Fruit fly (Drosophila melanogaster): ENCODE measurements around the gene CG7246.

Gene CG7246

DNA sequence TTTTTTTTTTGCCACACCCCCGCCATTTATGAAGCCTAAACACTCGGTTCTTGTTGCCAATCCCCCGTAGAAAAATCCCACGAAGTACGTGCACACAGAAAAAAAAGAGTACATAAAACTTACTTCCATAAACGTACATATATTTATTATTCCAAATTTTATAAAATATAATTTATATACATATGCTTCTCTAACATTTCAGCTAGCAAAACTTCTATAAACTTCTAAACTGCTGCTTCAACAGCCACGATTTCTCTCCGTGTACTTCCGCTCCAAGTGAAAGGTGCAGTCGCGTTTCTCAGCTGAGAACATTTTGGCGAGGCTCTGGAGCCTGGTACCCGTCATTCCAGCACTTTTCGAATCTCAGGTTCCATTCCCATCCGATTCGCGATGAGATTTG lies 18.2 kb downstream of the CG7246 start (continued):
- TF ChIP-seq Dek (tag; optimal IDR thresholded peaks at IDR 0.05) (peak; percentile 10), CG10366 (GFP tag; IDR thresholded peaks at IDR 0.05) (peak; percentile 37; the same call in 1 of the 2 replicates), corto (GFP tag; optimal IDR thresholded peaks at IDR 0.05) (peak; percentile 26), Xrp1 (GFP tag; IDR thresholded peaks at IDR 0.05) (peak; percentile 48; the same call in 1 of the 2 replicates), NC2β (GFP tag; optimal IDR thresholded peaks at IDR 0.05) (no peak), CG7372 (GFP tag; IDR thresholded peaks at IDR 0.05) (0 out of 2 replicates have a peak, but pooled peaks have one; percentile 13), sens (GFP tag) (no peak), sisA (GFP tag; IDR thresholded peaks at IDR 0.05) (peak; percentile 11; the same call in 1 of the 2 replicates), Xbp1 (GFP tag; optimal IDR thresholded peaks at IDR 0.05) (peak; percentile 17), CoRest (tag; optimal IDR thresholded peaks at IDR 0.05) (peak; percentile 16), CG6765 (GFP tag; optimal IDR thresholded peaks at IDR 0.05) (no peak), Mes4 (GFP tag; optimal IDR thresholded peaks at IDR 0.05) (no peak), CG33557 (GFP tag; optimal IDR thresholded peaks at IDR 0.05) (no peak), Hr51 (GFP tag; optimal IDR thresholded peaks at IDR 0.05) (peak in 1 of 2 experiments; percentile 57), vvl (GFP tag; IDR thresholded peaks at IDR 0.05) (peak; percentile 34; the same call in 1 of the 2 replicates), CG4730 (GFP tag; IDR thresholded peaks at IDR 0.05) (0 out of 2 replicates have a peak, but pooled peaks have one; percentile 11), CG14965 (GFP tag; optimal IDR thresholded peaks at IDR 0.05; ENCODE audit: borderline replicate concordance) (no peak), CG17829 (tag; optimal IDR thresholded peaks at IDR 0.05) (peak; percentile 8), NFAT (GFP tag; IDR thresholded peaks at IDR 0.05) (peak; percentile 34; the same call in 1 of the 2 replicates), slou (GFP tag; optimal IDR thresholded peaks at IDR 0.05) (no peak), otp (GFP tag; IDR thresholded peaks at IDR 0.05) (0 out of 3 replicates have a peak, but pooled peaks have one; percentile 14), Drgx (GFP tag; IDR thresholded peaks at IDR 0.05) (peak; percentile 67), CG2712 (tag; optimal IDR thresholded peaks at IDR 0.05) (peak; percentile 52), CG10147 (GFP tag; optimal IDR thresholded peaks at IDR 0.05) (no peak), CG13123 (GFP tag; optimal IDR thresholded peaks at IDR 0.05) (no peak), CG15269 (tag; optimal IDR thresholded peaks at IDR 0.05) (peak; percentile 21), CG17568 (GFP tag; optimal IDR thresholded peaks at IDR 0.05) (no peak), stwl (tag; optimal IDR thresholded peaks at IDR 0.05) (no peak), hkb (optimal IDR thresholded peaks at IDR 0.05) (no peak), hkb (GFP tag; IDR thresholded peaks at IDR 0.05) (peak; percentile 36), CG12391 (tag; optimal IDR thresholded peaks at IDR 0.05) (peak; percentile 7), Atf6 (GFP tag; IDR thresholded peaks at IDR 0.05) (peak; percentile 53; the same call in 1 of the 2 replicates), CG14710 (tag; optimal IDR thresholded peaks at IDR 0.05) (no peak), CG32532 (GFP tag; IDR thresholded peaks at IDR 0.05) (peak; percentile 49; the same call in 1 of the 2 replicates), ci (GFP tag; IDR thresholded peaks at IDR 0.05) (peak; percentile 62; the same call in 1 of the 3 replicates), esg (GFP tag; conservative IDR thresholded peaks at IDR 0.05) (peak; percentile 26; the same call in 1 of the 2 replicates), Side (GFP tag; optimal IDR thresholded peaks at IDR 0.05) (no peak), dmrt99B (tag; optimal IDR thresholded peaks at IDR 0.05) (peak; percentile 41), ken (GFP tag; IDR thresholded peaks at IDR 0.05) (0 out of 3 replicates have a peak, but pooled peaks have one; percentile 33), CG13424 (tag; optimal IDR thresholded peaks at IDR 0.05) (peak; percentile 21), bsh (GFP tag; optimal IDR thresholded peaks at IDR 0.05) (peak in 1 of 2 experiments; percentile 5), nmo (GFP tag; optimal IDR thresholded peaks at IDR 0.05) (peak; percentile 31), CG11695 (GFP tag; IDR thresholded peaks at IDR 0.05) (peak; percentile 38; the same call in 1 of the 3 replicates), gsb (GFP tag; IDR thresholded peaks at IDR 0.05) (0 out of 2 replicates have a peak, but pooled peaks have one; percentile 5), Med (GFP tag) (peak; percentile 66), CG10321 (GFP tag; IDR thresholded peaks at IDR 0.05) (0 out of 2 replicates have a peak, but pooled peaks have one; percentile 33), lmd (GFP tag; IDR thresholded peaks at IDR 0.05) (peak; percentile 53), CG11085 (GFP tag; IDR thresholded peaks at IDR 0.05) (0 out of 2 replicates have a peak, but pooled peaks have one; percentile 33), CG14441 (GFP tag; IDR thresholded peaks at IDR 0.05) (0 out of 2 replicates have a peak, but pooled peaks have one; percentile 25), Ssrp (tag; optimal IDR thresholded peaks at IDR 0.05) (peak; percentile 14)
